Worm (Caenorhabditis elegans) whole organism, midembryonic: Measurements from ENCODE around the gene immp-1.
"Not testable (repeated sequence)": the region's sequence is repeated elsewhere in the genome, so short reads cannot be mapped to it uniquely, and the experiment has no call there.

Source experiments
- T22C8.4 ChIP-seq: fragments of 200-800 bp; sonication (Bioruptor generic); IDR thresholded peaks from 2 replicates; pipeline ENCODE4 v1.3.6; 2022; ENCODE audit warnings: missing genetic modification characterization, missing compliant biosample characterization
- cog-1 ChIP-seq: sonication (generic microtip); optimal IDR thresholded peaks from 2 replicates; lab custom pipeline; 2016; ENCODE audit warnings: missing genetic modification characterization, missing compliant biosample characterization
- flt-1 ChIP-seq: fragments of 200-800 bp; sonication (Bioruptor generic); IDR thresholded peaks from 2 replicates; pipeline ENCODE4 v1.3.6; 2022; ENCODE audit warnings: missing genetic modification characterization, missing compliant biosample characterization
- klf-2 ChIP-seq: fragments of 200-800 bp; sonication (Bioruptor generic); conservative IDR thresholded peaks from 2 replicates; pipeline ENCODE4 v1.3.6; 2022; ENCODE audit warnings: missing genetic modification reagents, missing genetic modification characterization, missing compliant biosample characterization
- med-1 ChIP-seq: sonication (generic microtip); optimal IDR thresholded peaks from 2 replicates; lab custom pipeline; 2017; ENCODE audit warnings: missing genetic modification characterization, mild to moderate bottlenecking, missing compliant biosample characterization, antibody characterized with exemption, missing genetic modification reagents; ENCODE audit not compliant: insufficient read depth
- ref-1 ChIP-seq: fragments of 200-800 bp; sonication (Bioruptor generic); conservative IDR thresholded peaks from 2 replicates; pipeline ENCODE4 v1.3.6; 2022; ENCODE audit warnings: missing genetic modification reagents, missing genetic modification characterization, missing compliant biosample characterization
- tab-1 ChIP-seq: fragments of 200-800 bp; sonication (Bioruptor generic); IDR thresholded peaks from 2 replicates; pipeline ENCODE4 v1.3.6; 2022; ENCODE audit warnings: missing genetic modification characterization, missing compliant biosample characterization
- ztf-23 ChIP-seq: fragments of 200-800 bp; sonication (Bioruptor generic); IDR thresholded peaks from 2 replicates; pipeline ENCODE4 v1.3.6; 2022; ENCODE audit warnings: missing genetic modification reagents, missing genetic modification characterization, missing compliant biosample characterization
- ztf-29 ChIP-seq: fragments of 200-800 bp; sonication (Bioruptor generic); IDR thresholded peaks from 2 replicates; pipeline ENCODE4 v1.3.6; 2022; ENCODE audit warnings: missing genetic modification reagents, missing genetic modification characterization, missing compliant biosample characterization

immp-1 gene

DNA sequence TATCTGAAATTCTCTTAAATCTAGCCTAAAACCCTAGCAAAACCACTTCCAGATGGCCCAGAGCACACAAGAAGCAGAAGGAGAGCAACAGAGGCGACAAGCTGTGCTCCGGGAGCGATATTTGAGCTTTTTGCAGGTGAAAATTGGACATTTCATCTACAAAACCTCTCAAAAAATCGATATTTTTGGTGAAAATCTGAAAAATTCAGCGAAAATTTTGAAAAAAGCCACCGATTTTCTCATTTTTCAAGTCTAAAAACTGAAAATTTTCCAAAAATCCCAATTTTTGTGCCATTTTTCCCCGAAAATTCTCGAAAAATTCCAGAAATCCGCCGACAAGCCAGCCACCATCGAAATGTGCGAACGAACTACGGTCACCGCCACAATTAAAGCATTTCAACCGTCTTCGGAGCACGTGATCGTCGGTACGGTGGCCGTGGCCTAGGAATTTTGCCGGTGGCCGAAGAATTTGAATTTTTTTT, 5.5 kb downstream of the immp-1 start, which contains the start of gene C24H11.5:
Gene C24H11.5 (plus strand): TSS at position 51 of the 482 bp plus-strand sequence.
- TF ChIP-seq T22C8.4 (GFP tag; lab: Robert Waterston, UW) (no peak), klf-2 (GFP tag; lab: Robert Waterston, UW) (no peak), flt-1 (GFP tag; lab: Robert Waterston, UW) (no peak), med-1 (no peak), tab-1 (GFP tag; lab: Robert Waterston, UW) (no peak), cog-1 (tag; lab: Kevin White, UChicago) (no peak), ztf-23 (GFP tag; lab: Robert Waterston, UW) (no peak), ref-1 (no peak), ztf-29 (GFP tag; lab: Robert Waterston, UW) (no peak)

DNA sequence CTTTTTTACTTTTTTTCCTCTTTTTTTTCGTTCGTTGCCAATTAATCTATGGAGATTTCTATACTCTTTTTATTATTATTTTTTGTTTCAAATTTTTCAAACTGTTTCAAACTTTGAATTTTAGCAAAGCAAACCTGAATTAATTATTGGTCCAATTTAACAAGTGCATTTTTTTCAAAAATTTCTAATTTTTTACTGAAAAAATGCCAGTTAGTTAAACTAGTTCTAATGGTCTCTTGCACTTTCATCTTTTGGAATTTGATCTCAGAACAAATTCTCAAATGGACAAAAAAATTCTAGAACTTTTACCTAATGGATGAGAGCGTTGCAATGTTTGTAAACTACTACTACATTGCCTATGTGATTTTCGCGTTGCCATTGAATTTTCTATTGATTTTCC, 7.0 kb downstream of the immp-1 start, which contains the start of gene srd-74:
Gene srd-74 (plus strand): TSS at position 301 of the 400 bp plus-strand sequence.
- TF ChIP-seq ztf-23 (GFP tag; lab: Robert Waterston, UW) (no peak), tab-1 (GFP tag; lab: Robert Waterston, UW) (no peak), flt-1 (GFP tag; lab: Robert Waterston, UW) (no peak), med-1 (no peak), cog-1 (tag; lab: Kevin White, UChicago) (no peak), T22C8.4 (GFP tag; lab: Robert Waterston, UW) (no peak), klf-2 (GFP tag; lab: Robert Waterston, UW) (no peak), ref-1 (no peak), ztf-29 (GFP tag; lab: Robert Waterston, UW) (no peak)

DNA sequence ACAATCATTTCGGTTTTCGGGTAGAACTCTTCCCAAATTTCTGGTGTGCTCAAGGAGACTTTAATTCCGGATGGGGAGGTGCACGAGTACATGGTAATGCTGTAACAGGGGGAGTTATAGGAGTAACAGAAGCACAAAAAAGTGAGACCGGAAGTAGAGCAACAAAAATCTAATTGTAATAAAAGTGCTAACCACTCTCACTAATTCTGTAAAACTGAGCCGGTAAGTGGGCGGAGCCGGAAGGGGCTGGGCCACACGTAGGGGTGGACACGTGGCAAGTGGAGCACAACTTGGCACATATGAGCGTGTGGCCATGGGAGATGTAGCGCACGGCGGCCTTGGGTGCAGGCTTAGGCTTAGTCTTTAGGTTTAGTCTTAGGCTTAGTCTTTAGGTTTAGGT, 11.2 kb downstream of the immp-1 start, which contains the start of gene tbx-38:
Gene tbx-38 (minus strand): TSS at position 101 of the 400 bp plus-strand sequence.
- TF ChIP-seq T22C8.4 (GFP tag; lab: Robert Waterston, UW) = no peak
- TF ChIP-seq tab-1 (GFP tag; lab: Robert Waterston, UW) = no peak
- no peak for TF ChIP-seq klf-2 (GFP tag; lab: Robert Waterston, UW)
- TF ChIP-seq med-1 = no peak
- TF ChIP-seq flt-1 (GFP tag; lab: Robert Waterston, UW) = no peak
- TF ChIP-seq ref-1 = no peak
- TF ChIP-seq ztf-29 (GFP tag; lab: Robert Waterston, UW) = no peak
- TF ChIP-seq ztf-23 (GFP tag; lab: Robert Waterston, UW) = no peak
- TF ChIP-seq cog-1 (tag; lab: Kevin White, UChicago) = no peak

DNA sequence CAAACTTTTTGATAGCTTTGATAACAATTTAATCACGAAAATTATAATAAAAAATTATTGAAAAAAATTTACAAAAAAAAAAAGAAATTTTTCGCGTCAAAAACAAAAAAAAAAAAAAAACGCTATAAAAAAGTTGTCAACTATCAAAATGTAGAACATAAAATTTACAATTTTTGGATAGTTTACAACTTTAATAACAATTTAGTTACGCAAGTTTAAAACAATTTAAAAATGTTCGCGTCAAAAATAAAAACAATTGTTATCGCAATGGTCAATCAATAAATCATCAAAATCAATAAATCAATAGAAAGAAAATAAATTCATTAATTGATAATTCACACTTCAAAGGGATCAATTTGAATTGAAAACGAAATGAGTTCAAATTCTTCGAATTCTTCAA, 12.6 kb downstream of the immp-1 start, which contains the start of gene C24H11.1:
Gene C24H11.1 (plus strand): TSS at position 301 of the 400 bp plus-strand sequence.
- not testable (repeated sequence) for TF ChIP-seq ztf-23, tab-1, klf-2 (GFP tag; lab: Robert Waterston, UW)

DNA sequence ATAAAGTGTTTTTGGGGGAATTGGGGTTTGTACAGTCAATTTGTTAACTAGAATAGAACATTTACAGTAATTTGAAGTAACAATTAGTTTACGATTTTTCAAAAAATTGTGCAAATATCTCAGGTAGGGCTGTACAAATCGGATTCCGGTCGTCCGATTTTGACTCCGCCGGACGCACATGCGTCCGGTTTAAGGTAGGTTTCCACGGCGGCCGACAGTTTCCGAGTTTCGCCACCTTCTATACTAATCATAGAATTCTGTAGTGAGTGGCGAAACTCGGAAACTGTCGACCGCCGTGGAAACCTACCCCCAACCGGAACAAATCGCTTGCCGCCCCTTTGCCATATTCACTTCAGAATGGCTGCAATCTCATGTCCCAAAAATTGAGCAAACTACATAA, 14.7 kb downstream of the immp-1 start:
- TF ChIP-seq tab-1 (GFP tag; lab: Robert Waterston, UW) (no peak), ref-1 (no peak), klf-2 (GFP tag; lab: Robert Waterston, UW) (no peak), flt-1 (GFP tag; lab: Robert Waterston, UW) (no peak), med-1 (no peak), ztf-23 (GFP tag; lab: Robert Waterston, UW) (no peak), ztf-29 (GFP tag; lab: Robert Waterston, UW) (no peak), cog-1 (tag; lab: Kevin White, UChicago) (no peak), T22C8.4 (GFP tag; lab: Robert Waterston, UW) (no peak)

DNA sequence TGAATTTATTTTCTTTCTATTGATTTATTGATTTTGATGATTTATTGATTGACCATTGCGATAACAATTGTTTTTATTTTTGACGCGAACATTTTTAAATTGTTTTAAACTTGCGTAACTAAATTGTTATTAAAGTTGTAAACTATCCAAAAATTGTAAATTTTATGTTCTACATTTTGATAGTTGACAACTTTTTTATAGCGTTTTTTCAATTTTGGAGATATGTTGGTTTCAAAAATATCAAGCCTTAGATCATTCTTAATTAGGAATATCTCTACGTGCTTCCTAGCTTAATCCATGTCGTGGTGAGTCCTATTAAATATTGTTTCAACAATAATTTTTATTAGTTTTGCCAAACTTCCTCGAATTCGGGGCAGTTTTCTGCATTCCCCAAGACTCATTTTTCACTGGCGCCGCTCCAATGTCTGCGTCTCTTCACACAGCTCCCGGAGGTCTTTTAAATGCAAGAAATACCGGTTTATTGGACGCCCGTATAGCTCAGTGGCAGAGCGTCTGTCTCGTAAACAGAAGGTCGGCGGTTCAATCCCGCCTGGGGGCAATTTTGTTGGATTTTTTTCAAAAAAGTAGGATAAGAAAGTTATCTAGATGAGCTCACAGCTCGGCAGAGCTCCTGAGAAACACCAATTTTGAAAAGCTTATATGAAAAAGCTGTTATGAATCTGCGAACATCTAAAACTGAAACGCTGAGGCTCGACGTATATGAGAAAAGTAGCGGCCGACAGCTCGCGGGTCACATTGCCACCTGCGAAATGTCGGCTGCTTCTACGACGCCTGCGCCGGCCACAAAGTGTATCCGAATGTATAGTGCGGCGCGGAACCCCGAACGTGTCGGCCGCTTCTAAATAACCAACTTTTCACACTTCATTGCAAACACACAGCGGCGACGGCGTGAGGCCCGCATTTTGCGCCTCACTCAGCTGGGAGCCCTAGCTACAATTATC, 17.8 kb downstream of the immp-1 start, which contains the start of gene C24H11.2:
Gene C24H11.2 (minus strand): TSS at position 51 of the 962 bp plus-strand sequence.
- TF ChIP-seq tab-1 (GFP tag; lab: Robert Waterston, UW) (peak; percentile 69; the same call in 1 of the 2 replicates), klf-2 (GFP tag; lab: Robert Waterston, UW) (peak; percentile 76), cog-1 (tag; lab: Kevin White, UChicago) (peak; percentile 4), flt-1 (GFP tag; lab: Robert Waterston, UW) (peak; percentile 73), T22C8.4 (GFP tag; lab: Robert Waterston, UW) (peak; percentile 35; the same call in 1 of the 2 replicates), ztf-23 (GFP tag; lab: Robert Waterston, UW) (peak; percentile 71; the same call in 1 of the 2 replicates)

DNA sequence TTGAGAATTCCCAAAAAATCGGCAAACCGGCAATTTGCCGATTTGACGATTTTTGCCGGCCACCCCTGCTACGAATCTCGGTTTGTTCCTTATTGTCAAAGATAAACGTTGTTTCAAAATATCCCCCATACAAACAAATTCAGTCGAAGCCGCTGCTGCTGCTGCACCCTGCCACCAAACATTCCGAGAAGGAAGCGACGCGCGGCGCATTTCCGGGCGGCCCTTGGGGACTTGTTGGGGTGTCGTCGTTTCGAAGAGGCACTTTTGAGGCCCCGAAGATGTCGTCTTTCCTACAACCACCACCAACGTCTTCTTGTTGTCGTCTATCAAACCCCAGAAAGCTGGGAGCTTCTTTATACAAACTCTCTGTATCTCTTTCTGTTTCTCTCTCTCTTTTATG, 19.6 kb downstream of the immp-1 start:
- no peak for TF ChIP-seq ztf-29 (GFP tag; lab: Robert Waterston, UW)
- no peak for TF ChIP-seq tab-1 (GFP tag; lab: Robert Waterston, UW)
- TF ChIP-seq med-1 = no peak
- TF ChIP-seq klf-2 (GFP tag; lab: Robert Waterston, UW) = no peak
- no peak for TF ChIP-seq ztf-23 (GFP tag; lab: Robert Waterston, UW)
- no peak for TF ChIP-seq T22C8.4 (GFP tag; lab: Robert Waterston, UW)
- no peak for TF ChIP-seq ref-1
- TF ChIP-seq cog-1 (tag; lab: Kevin White, UChicago) = no peak
- no peak for TF ChIP-seq flt-1 (GFP tag; lab: Robert Waterston, UW)

DNA sequence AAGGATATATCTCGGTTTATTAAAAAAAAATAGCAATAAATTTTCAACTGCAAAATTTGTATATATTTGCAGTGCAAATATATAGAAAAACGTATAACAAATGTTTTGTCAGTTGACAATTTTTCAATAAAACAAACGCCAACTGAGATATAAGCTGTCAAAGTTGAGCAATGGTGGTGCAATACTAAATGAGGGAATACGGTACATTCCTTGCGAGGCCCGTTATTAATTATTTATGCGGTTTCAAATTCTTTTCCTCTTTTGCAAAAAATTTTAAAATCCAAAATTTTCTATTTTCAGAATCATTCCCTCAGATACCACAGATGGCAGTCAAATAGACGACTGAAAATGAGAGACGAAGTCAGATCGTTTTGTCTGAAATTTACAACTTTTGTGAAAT, 20.7 kb downstream of the immp-1 start, which contains the start of gene twk-39:
Gene twk-39 (plus strand): TSS at position 301 of the 400 bp plus-strand sequence.
- TF ChIP-seq ztf-23 (GFP tag; lab: Robert Waterston, UW) = no peak
- TF ChIP-seq med-1 = no peak
- TF ChIP-seq cog-1 (tag; lab: Kevin White, UChicago) = no peak
- no peak for TF ChIP-seq tab-1 (GFP tag; lab: Robert Waterston, UW)
- no peak for TF ChIP-seq klf-2 (GFP tag; lab: Robert Waterston, UW)
- TF ChIP-seq ref-1 = no peak
- no peak for TF ChIP-seq flt-1 (GFP tag; lab: Robert Waterston, UW)
- no peak for TF ChIP-seq T22C8.4 (GFP tag; lab: Robert Waterston, UW)
- TF ChIP-seq ztf-29 (GFP tag; lab: Robert Waterston, UW) = no peak
